Worm (Caenorhabditis elegans) whole organism, midembryonic: ENCODE results near the gene epic-2.

Experiments
- T22C8.4 ChIP-seq: fragments of 200-800 bp; sonication (Bioruptor generic); IDR thresholded peaks from 2 replicates; pipeline ENCODE4 v1.3.6; 2022; ENCODE audit warnings: missing genetic modification characterization, missing compliant biosample characterization
- cog-1 ChIP-seq: sonication (generic microtip); optimal IDR thresholded peaks from 2 replicates; lab custom pipeline; 2016; ENCODE audit warnings: missing genetic modification characterization, missing compliant biosample characterization
- klf-2 ChIP-seq: fragments of 200-800 bp; sonication (Bioruptor generic); conservative IDR thresholded peaks from 2 replicates; pipeline ENCODE4 v1.3.6; 2022; ENCODE audit warnings: missing genetic modification reagents, missing genetic modification characterization, missing compliant biosample characterization
- med-1 ChIP-seq: sonication (generic microtip); optimal IDR thresholded peaks from 2 replicates; lab custom pipeline; 2017; ENCODE audit warnings: missing genetic modification characterization, mild to moderate bottlenecking, missing compliant biosample characterization, antibody characterized with exemption, missing genetic modification reagents; ENCODE audit not compliant: insufficient read depth
- ref-1 ChIP-seq: fragments of 200-800 bp; sonication (Bioruptor generic); conservative IDR thresholded peaks from 2 replicates; pipeline ENCODE4 v1.3.6; 2022; ENCODE audit warnings: missing genetic modification reagents, missing genetic modification characterization, missing compliant biosample characterization
- tab-1 ChIP-seq: fragments of 200-800 bp; sonication (Bioruptor generic); IDR thresholded peaks from 2 replicates; pipeline ENCODE4 v1.3.6; 2022; ENCODE audit warnings: missing genetic modification characterization, missing compliant biosample characterization
- ztf-23 ChIP-seq: fragments of 200-800 bp; sonication (Bioruptor generic); IDR thresholded peaks from 2 replicates; pipeline ENCODE4 v1.3.6; 2022; ENCODE audit warnings: missing genetic modification reagents, missing genetic modification characterization, missing compliant biosample characterization
- ztf-29 ChIP-seq: fragments of 200-800 bp; sonication (Bioruptor generic); IDR thresholded peaks from 2 replicates; pipeline ENCODE4 v1.3.6; 2022; ENCODE audit warnings: missing genetic modification reagents, missing genetic modification characterization, missing compliant biosample characterization

- TF ChIP-seq ztf-29 (GFP tag; lab: Robert Waterston, UW), result no peak
- no peak for TF ChIP-seq klf-2
- no peak for TF ChIP-seq med-1 (GFP tag; lab: Kevin White, UChicago)
- TF ChIP-seq T22C8.4 (GFP tag; lab: Robert Waterston, UW), result no peak
- TF ChIP-seq ref-1 (GFP tag; lab: Robert Waterston, UW), result no peak
- TF ChIP-seq ztf-23, result no peak
- no peak for TF ChIP-seq cog-1 (tag; lab: Kevin White, UChicago)
- TF ChIP-seq tab-1, result no peak
These were observed 12.6 kb upstream of the epic-2 start for ce11 chrIV:1707960-1708359.
